Worm (Caenorhabditis elegans) whole organism, L3 larva: ENCODE data around the gene ltd-1.

ENCODE experiments used
- ceh-82 ChIP-seq: fragments of 150-350 bp; optimal IDR thresholded peaks from 2 replicates; lab custom pipeline; 2014; ENCODE audit warnings: missing biosample characterization, missing genetic modification characterization
- nhr-28 ChIP-seq: fragments of 150-350 bp; optimal IDR thresholded peaks from 2 replicates; lab custom pipeline; 2014; ENCODE audit warnings: missing biosample characterization, missing genetic modification characterization
- unc-39 ChIP-seq: sonication (generic microtip); optimal IDR thresholded peaks from 4 replicates; lab custom pipeline; 2017; ENCODE audit warnings: missing biosample characterization, missing genetic modification characterization
- unc-62 ChIP-seq: fragments of 150-350 bp; sonication (generic microtip); optimal IDR thresholded peaks from 4 replicates; lab custom pipeline; 2014; ENCODE audit warnings: missing biosample characterization, missing genetic modification reagents, missing genetic modification characterization

- TF ChIP-seq unc-39 (tag; lab: Kevin White, UChicago), result no peak
- TF ChIP-seq ceh-82, result no peak
- no peak for TF ChIP-seq nhr-28
- no peak for TF ChIP-seq unc-62 (GFP tag; lab: Kevin White, UChicago)
These were observed 1.0 kb downstream of the ltd-1 start for ce11 chrII:8091528-8091927.
